Worm (Caenorhabditis elegans): ENCODE data around the gene daf-9.

The daf-9 gene

ce11 chrX:6219892-6220291 is 23.2 kb downstream of the daf-9 start (continued):
- TF ChIP-seq D1046.2 (GFP tag; IDR thresholded peaks at IDR 0.05) (peak; percentile 83; the same call in 1 of the 2 replicates), zfp-2 (tag; optimal IDR thresholded peaks at IDR 0.05) (peak; percentile 17), daf-16 (GFP tag; optimal IDR thresholded peaks at IDR 0.05) (peak; percentile 31 to 64), daf-16 (tag; optimal IDR thresholded peaks at IDR 0.05) (no peak), egl-43 (GFP tag; IDR thresholded peaks at IDR 0.05) (peak; percentile 87), nhr-48 (tag; optimal IDR thresholded peaks at IDR 0.05) (peak; percentile 64), mxl-3 (GFP tag; optimal IDR thresholded peaks at IDR 0.05) (peak; percentile 43), T26A8.4 (GFP tag; IDR thresholded peaks at IDR 0.05) (peak; percentile 75), nhr-77 (tag; optimal IDR thresholded peaks at IDR 0.05) (peak; percentile 25), hlh-30 (tag; optimal IDR thresholded peaks at IDR 0.05; ENCODE audit: insufficient read depth) (peak; percentile 29), lin-15B (tag; optimal IDR thresholded peaks at IDR 0.05) (no peak), mes-2 (tag; optimal IDR thresholded peaks at IDR 0.05; ENCODE audit: poor library complexity, severe bottlenecking) (peak; percentile 80), ceh-44 (GFP tag; IDR thresholded peaks at IDR 0.05) (peak; percentile 76; the same call in 1 of the 2 replicates), madf-9 (GFP tag; conservative IDR thresholded peaks at IDR 0.05) (peak; percentile 56)

- TF ChIP-seq hmg-1.1 (GFP tag; IDR thresholded peaks at IDR 0.05): no peak
- no peak for TF ChIP-seq ceh-32 (tag; optimal IDR thresholded peaks at IDR 0.05; ENCODE audit: poor library complexity)
- no peak for TF ChIP-seq ces-1 (GFP tag; optimal IDR thresholded peaks at IDR 0.05)
- no peak for TF ChIP-seq mdt-29 (GFP tag; IDR thresholded peaks at IDR 0.05)
- no peak for TF ChIP-seq nhr-10 (tag; optimal IDR thresholded peaks at IDR 0.05)
- no peak for TF ChIP-seq ceh-62 (tag; optimal IDR thresholded peaks at IDR 0.05)
- TF ChIP-seq T26A8.4 (GFP tag; IDR thresholded peaks at IDR 0.05): no peak
- no peak for TF ChIP-seq dmd-8 (GFP tag; IDR thresholded peaks at IDR 0.05)
- TF ChIP-seq zip-2 (tag; optimal IDR thresholded peaks at IDR 0.05): no peak
- TF ChIP-seq spr-1 (tag; optimal IDR thresholded peaks at IDR 0.05): no peak
- no peak for TF ChIP-seq arid-1 (GFP tag; conservative IDR thresholded peaks at IDR 0.05)
- no peak for TF ChIP-seq pqm-1 (tag; optimal IDR thresholded peaks at IDR 0.05)
- TF ChIP-seq nhr-48 (tag; optimal IDR thresholded peaks at IDR 0.05): no peak
- no peak for TF ChIP-seq lin-1 (GFP tag; IDR thresholded peaks at IDR 0.05)
- no peak for TF ChIP-seq Y75B8A.6 (GFP tag; IDR thresholded peaks at IDR 0.05)
- TF ChIP-seq set-16 (GFP tag; IDR thresholded peaks at IDR 0.05): no peak
- TF ChIP-seq ztf-7 (tag; optimal IDR thresholded peaks at IDR 0.05): no peak
Measured at ce11 chrX:6221097-6221496, 24.4 kb downstream of the daf-9 start.

ce11 chrX:6224841-6225240 is 28.1 kb downstream of the daf-9 start:
- no peak for TF ChIP-seq ces-1 (GFP tag; optimal IDR thresholded peaks at IDR 0.05)
- no peak for TF ChIP-seq Y105C5A.15 (GFP tag; IDR thresholded peaks at IDR 0.05)
- TF ChIP-seq unc-39 (tag; optimal IDR thresholded peaks at IDR 0.05): no peak
- TF ChIP-seq nhr-6 (tag; optimal IDR thresholded peaks at IDR 0.05): no peak
- no peak for TF ChIP-seq lin-38 (GFP tag; IDR thresholded peaks at IDR 0.05)
- no peak for TF ChIP-seq sdz-12 (GFP tag; optimal IDR thresholded peaks at IDR 0.05)
- no peak for TF ChIP-seq F26F4.8 (GFP tag; conservative IDR thresholded peaks at IDR 0.05)
- no peak for TF ChIP-seq lin-29 (GFP tag; IDR thresholded peaks at IDR 0.05)
- TF ChIP-seq ceh-20 (GFP tag; IDR thresholded peaks at IDR 0.05): 0 out of 2 replicates have a peak, but pooled peaks have one; percentile 30
- TF ChIP-seq unc-130 (GFP tag; optimal IDR thresholded peaks at IDR 0.05): no peak
- peak; percentile 21 for TF ChIP-seq hlh-11 (tag; optimal IDR thresholded peaks at IDR 0.05)
- no peak for TF ChIP-seq spr-1 (tag; optimal IDR thresholded peaks at IDR 0.05)
- TF ChIP-seq ztf-7 (tag; optimal IDR thresholded peaks at IDR 0.05): no peak
- TF ChIP-seq pqm-1 (tag; optimal IDR thresholded peaks at IDR 0.05): no peak
